Fruit fly (Drosophila melanogaster): ENCODE results near the gene CG3176.

Gene CG3176

DNA sequence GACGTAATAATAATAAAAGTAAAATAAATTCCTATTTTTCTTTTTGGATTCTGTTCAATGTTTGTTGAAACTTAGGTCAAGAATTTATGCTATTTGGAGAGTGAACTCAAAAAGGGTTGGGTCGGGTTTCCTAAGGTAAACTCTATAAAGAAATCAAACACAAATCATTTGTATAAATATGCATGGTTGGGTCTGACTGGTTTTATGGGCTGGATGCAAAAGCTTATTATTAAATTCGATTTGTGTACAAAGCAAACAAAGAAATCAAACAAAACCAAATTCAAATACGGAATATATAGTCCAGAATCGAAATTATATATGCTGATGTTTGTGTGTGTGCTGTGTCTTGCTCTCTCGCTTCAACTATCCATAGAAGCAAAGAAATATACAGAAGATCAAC is 34.0 kb downstream of the CG3176 start (continued):
- TF ChIP-seq lola (GFP tag; optimal IDR thresholded peaks at IDR 0.05) (no peak), cad (GFP tag; optimal IDR thresholded peaks at IDR 0.05) (no peak), Max (GFP tag; optimal IDR thresholded peaks at IDR 0.05) (no peak), Neu2 (GFP tag; optimal IDR thresholded peaks at IDR 0.05; ENCODE audit: borderline replicate concordance) (no peak), pum (GFP tag; optimal IDR thresholded peaks at IDR 0.05) (no peak), CG13296 (GFP tag; optimal IDR thresholded peaks at IDR 0.05) (peak; percentile 54), CG6765 (GFP tag; optimal IDR thresholded peaks at IDR 0.05) (peak; percentile 32), stc (GFP tag; IDR thresholded peaks at IDR 0.05) (no peak), CG9817 (tag; optimal IDR thresholded peaks at IDR 0.05) (no peak), CG8359 (GFP tag; optimal IDR thresholded peaks at IDR 0.05; ENCODE audit: borderline replicate concordance) (no peak), CG14860 (GFP tag; IDR thresholded peaks at IDR 0.05; ENCODE audit: partially characterized antibody) (no peak), stwl (tag; optimal IDR thresholded peaks at IDR 0.05) (no peak), amos (GFP tag; IDR thresholded peaks at IDR 0.05; ENCODE audit: partially characterized antibody) (no peak), hb (GFP tag; IDR thresholded peaks at IDR 0.05; ENCODE audit: partially characterized antibody) (no peak), CG12769 (tag; optimal IDR thresholded peaks at IDR 0.05) (peak; percentile 55), CG42726 (GFP tag; IDR thresholded peaks at IDR 0.05; ENCODE audit: partially characterized antibody) (no peak), Bdp1 (GFP tag; optimal IDR thresholded peaks at IDR 0.05) (no peak), CG11456 (GFP tag; IDR thresholded peaks at IDR 0.05) (no peak), jigr1 (GFP tag; IDR thresholded peaks at IDR 0.05) (no peak), cas (GFP tag; IDR thresholded peaks at IDR 0.05) (no peak), CG7786 (GFP tag; optimal IDR thresholded peaks at IDR 0.05) (no peak), CG34224 (GFP tag; IDR thresholded peaks at IDR 0.05; ENCODE audit: partially characterized antibody) (no peak), CG2199 (GFP tag; IDR thresholded peaks at IDR 0.05) (no peak), sob (GFP tag; IDR thresholded peaks at IDR 0.05) (peak; percentile 21; the same call in 1 of the 2 replicates), CG6272 (GFP tag; IDR thresholded peaks at IDR 0.05) (no peak), Side (GFP tag; optimal IDR thresholded peaks at IDR 0.05) (no peak), lov (optimal IDR thresholded peaks at IDR 0.05) (no peak), lov (GFP tag; IDR thresholded peaks at IDR 0.05) (no peak), Usf (GFP tag; optimal IDR thresholded peaks at IDR 0.05) (no peak), CG13287 (GFP tag; IDR thresholded peaks at IDR 0.05; ENCODE audit: partially characterized antibody) (no peak), CG3995 (GFP tag; optimal IDR thresholded peaks at IDR 0.05) (no peak), CG10431 (GFP tag; optimal IDR thresholded peaks at IDR 0.05) (no peak), PHDP (tag; optimal IDR thresholded peaks at IDR 0.05) (peak; percentile 66), schlank (tag; optimal IDR thresholded peaks at IDR 0.05) (peak; percentile 18), dpn (GFP tag; optimal IDR thresholded peaks at IDR 0.05) (no peak), bab2 (GFP tag; optimal IDR thresholded peaks at IDR 0.05) (peak; percentile 33), GATAe (GFP tag; conservative IDR thresholded peaks at IDR 0.05) (no peak), CG5245 (GFP tag; optimal IDR thresholded peaks at IDR 0.05) (no peak), gt (GFP tag; IDR thresholded peaks at IDR 0.05) (no peak), Nf-YA (GFP tag; IDR thresholded peaks at IDR 0.05) (no peak), CG18476 (GFP tag; optimal IDR thresholded peaks at IDR 0.05) (no peak), sug (tag; optimal IDR thresholded peaks at IDR 0.05) (no peak), inv (GFP tag; IDR thresholded peaks at IDR 0.05; ENCODE audit: partially characterized antibody) (no peak), D (optimal IDR thresholded peaks at IDR 0.05) (no peak), D (GFP tag; optimal IDR thresholded peaks at IDR 0.05) (no peak), Sin3A (optimal IDR thresholded peaks at IDR 0.05) (no peak), sens (GFP tag) (peak; percentile 71), tna (GFP tag; IDR thresholded peaks at IDR 0.05; ENCODE audit: partially characterized antibody) (no peak), ewg (GFP tag; optimal IDR thresholded peaks at IDR 0.05) (no peak), Opbp (GFP tag; IDR thresholded peaks at IDR 0.05; ENCODE audit: partially characterized antibody) (no peak), CG6175 (GFP tag; IDR thresholded peaks at IDR 0.05) (no peak), CG30431 (GFP tag; optimal IDR thresholded peaks at IDR 0.05) (no peak)

Measured in whole organism, embryonic.